Fruit fly (Drosophila melanogaster): ENCODE results near the gene Sry-delta.
A peak's percentile ranks its signal among the peaks of the same experiment; 100 is the strongest.

Gene Sry-delta

dm6 chr3R:29999495-29999894 lies 43.6 kb upstream of the Sry-delta start, which contains the start of gene CG34298:
Gene CG34298, plus strand, starts transcription at chr3R:29999795.
- TF ChIP-seq gfzf (GFP tag; optimal IDR thresholded peaks at IDR 0.05), result no peak
- no peak for TF ChIP-seq dati (GFP tag; IDR thresholded peaks at IDR 0.05)
- no peak for TF ChIP-seq HLH4C (GFP tag; IDR thresholded peaks at IDR 0.05; ENCODE audit: partially characterized antibody)
- no peak for TF ChIP-seq gt (GFP tag; IDR thresholded peaks at IDR 0.05)
- TF ChIP-seq Hmx (GFP tag; optimal IDR thresholded peaks at IDR 0.05), result no peak
- no peak for TF ChIP-seq maf-S (GFP tag; optimal IDR thresholded peaks at IDR 0.05)
- TF ChIP-seq CG10267 (tag; optimal IDR thresholded peaks at IDR 0.05), result no peak
- TF ChIP-seq Dfd (GFP tag; optimal IDR thresholded peaks at IDR 0.05), result no peak
- no peak for TF ChIP-seq CG10209 (GFP tag; optimal IDR thresholded peaks at IDR 0.05)
- no peak for TF ChIP-seq C15 (GFP tag; IDR thresholded peaks at IDR 0.05)

DNA sequence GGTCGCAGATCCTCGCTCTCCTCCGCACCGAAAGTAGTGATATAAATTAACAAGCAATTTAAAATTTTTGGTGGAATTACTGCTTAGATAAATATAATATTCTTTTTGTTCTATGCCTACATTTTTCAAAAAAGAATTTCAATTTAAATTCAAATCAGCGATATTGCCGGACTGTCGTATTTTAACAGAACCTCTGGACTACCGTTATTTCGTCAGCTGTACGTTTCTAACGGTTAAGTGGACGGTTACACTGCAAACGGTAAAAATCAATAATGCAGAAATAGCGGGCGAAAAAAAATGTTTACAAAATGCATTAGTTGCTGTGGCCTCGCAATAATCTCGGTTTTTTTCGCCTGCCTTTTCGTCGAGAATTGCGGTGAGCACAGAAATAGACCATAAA lies 42.9 kb upstream of the Sry-delta start, which contains the start of gene Tace:
Tace (plus strand) TSS at position 245 of the 400 bp plus-strand sequence.
- TF ChIP-seq MESR4 (GFP tag; optimal IDR thresholded peaks at IDR 0.05) (peak; percentile 39), Myb (GFP tag; optimal IDR thresholded peaks at IDR 0.05) (peak; percentile 76), onecut (GFP tag; IDR thresholded peaks at IDR 0.05) (peak; percentile 100), insv (GFP tag; optimal IDR thresholded peaks at IDR 0.05) (peak in 1 of 2 experiments; percentile 96), YL-1 (GFP tag; optimal IDR thresholded peaks at IDR 0.05) (peak; percentile 5), Mad (GFP tag; optimal IDR thresholded peaks at IDR 0.05) (no peak), zen2 (GFP tag; IDR thresholded peaks at IDR 0.05; ENCODE audit: partially characterized antibody) (no peak), CG18262 (tag; optimal IDR thresholded peaks at IDR 0.05) (no peak), CG34422 (GFP tag; IDR thresholded peaks at IDR 0.05) (no peak), ind (GFP tag; optimal IDR thresholded peaks at IDR 0.05) (no peak), zf30C (GFP tag; optimal IDR thresholded peaks at IDR 0.05) (peak; percentile 7), Elba2 (GFP tag; optimal IDR thresholded peaks at IDR 0.05) (peak; percentile 85), gfzf (GFP tag; optimal IDR thresholded peaks at IDR 0.05) (peak; percentile 67), CG10462 (GFP tag; optimal IDR thresholded peaks at IDR 0.05) (peak; percentile 95), Meics (GFP tag; optimal IDR thresholded peaks at IDR 0.05) (no peak), chinmo (GFP tag; IDR thresholded peaks at IDR 0.05; ENCODE audit: partially characterized antibody) (0 out of 4 replicates have a peak, but pooled peaks have one; percentile 20), trem (tag; optimal IDR thresholded peaks at IDR 0.05) (peak; percentile 31), CG7963 (GFP tag; IDR thresholded peaks at IDR 0.05; ENCODE audit: partially characterized antibody) (no peak), CG1603 (tag; optimal IDR thresholded peaks at IDR 0.05) (peak; percentile 16), E2f2 (GFP tag; IDR thresholded peaks at IDR 0.05) (peak; percentile 68), CG12942 (GFP tag; optimal IDR thresholded peaks at IDR 0.05) (no peak), wek (GFP tag; optimal IDR thresholded peaks at IDR 0.05) (no peak), so (GFP tag; IDR thresholded peaks at IDR 0.05) (no peak), CG4404 (GFP tag; IDR thresholded peaks at IDR 0.05) (no peak), zen (tag; optimal IDR thresholded peaks at IDR 0.05) (peak; percentile 48), Dp (GFP tag; optimal IDR thresholded peaks at IDR 0.05) (peak; percentile 66), Bgb (GFP tag; IDR thresholded peaks at IDR 0.05; ENCODE audit: partially characterized antibody) (no peak), BEAF-32 (GFP tag; optimal IDR thresholded peaks at IDR 0.05) (peak; percentile 7), gcm (GFP tag; optimal IDR thresholded peaks at IDR 0.05) (no peak), nerfin-1 (tag; optimal IDR thresholded peaks at IDR 0.05) (peak; percentile 30), pzg (GFP tag; optimal IDR thresholded peaks at IDR 0.05) (peak; percentile 44), Dfd (GFP tag; optimal IDR thresholded peaks at IDR 0.05) (no peak), bigmax (GFP tag; optimal IDR thresholded peaks at IDR 0.05) (no peak), crp (GFP tag; optimal IDR thresholded peaks at IDR 0.05) (peak in 1 of 2 experiments; percentile 36), CG9797 (GFP tag; optimal IDR thresholded peaks at IDR 0.05) (peak; percentile 15), CG17186 (GFP tag; optimal IDR thresholded peaks at IDR 0.05) (no peak), CG11456 (GFP tag; IDR thresholded peaks at IDR 0.05) (no peak)
